Worm (Caenorhabditis elegans) whole organism, late embryonic: ENCODE results near the gene ced-8.

Source experiments
- F13H6.1 ChIP-seq: sonication (generic microtip); optimal IDR thresholded peaks from 2 replicates; lab custom pipeline; 2016; ENCODE audit warnings: missing genetic modification characterization, missing compliant biosample characterization
- ama-1 ChIP-seq: fragments of 150-350 bp; optimal IDR thresholded peaks from 2 replicates; lab custom pipeline; 2014
- ceh-14 ChIP-seq: sonication (generic microtip); optimal IDR thresholded peaks from 2 replicates; lab custom pipeline; 2016; ENCODE audit warnings: missing genotype, missing genetic modification characterization, missing compliant biosample characterization
- ceh-31 ChIP-seq: sonication (generic microtip); optimal IDR thresholded peaks from 2 replicates; lab custom pipeline; 2016; ENCODE audit warnings: missing genetic modification characterization, missing compliant biosample characterization
- ceh-9 ChIP-seq: sonication (generic microtip); optimal IDR thresholded peaks from 2 replicates; lab custom pipeline; 2016; ENCODE audit warnings: mild to moderate bottlenecking, missing genetic modification characterization, inconsistent platforms, missing compliant biosample characterization
- dmd-4 ChIP-seq: sonication (generic microtip); optimal IDR thresholded peaks from 2 replicates; lab custom pipeline; 2016; ENCODE audit warnings: borderline replicate concordance, missing genetic modification characterization, missing compliant biosample characterization
- elt-2 ChIP-seq: sonication (generic microtip); optimal IDR thresholded peaks from 2 replicates; lab custom pipeline; 2016; ENCODE audit warnings: missing genetic modification reagents, missing genetic modification characterization, missing compliant biosample characterization
- ets-4 ChIP-seq: sonication (generic microtip); optimal IDR thresholded peaks from 2 replicates; lab custom pipeline; 2016; ENCODE audit warnings: missing genetic modification characterization, missing compliant biosample characterization
- eyg-1 ChIP-seq: sonication (generic microtip); optimal IDR thresholded peaks from 2 replicates; lab custom pipeline; 2016; ENCODE audit warnings: missing genotype, missing genetic modification characterization, missing compliant biosample characterization
- nfya-1 ChIP-seq: sonication (generic microtip); optimal IDR thresholded peaks from 2 replicates; lab custom pipeline; 2017; ENCODE audit warnings: missing genetic modification characterization, mild to moderate bottlenecking, missing compliant biosample characterization, antibody characterized with exemption, moderate library complexity
- nhr-11 ChIP-seq: fragments of 150-350 bp; optimal IDR thresholded peaks from 2 replicates; lab custom pipeline; 2014; ENCODE audit warnings: missing biosample characterization, missing genetic modification characterization
- pax-1 ChIP-seq: fragments of 150-350 bp; optimal IDR thresholded peaks from 2 replicates; lab custom pipeline; 2014; ENCODE audit warnings: missing biosample characterization, missing genetic modification characterization
- pqm-1 ChIP-seq: sonication (generic microtip); optimal IDR thresholded peaks from 2 replicates; lab custom pipeline; 2016; ENCODE audit warnings: missing genetic modification characterization, missing compliant biosample characterization
- unc-42 ChIP-seq: sonication (generic microtip); optimal IDR thresholded peaks from 2 replicates; lab custom pipeline; 2016; ENCODE audit warnings: missing genotype, missing genetic modification characterization, missing compliant biosample characterization

ce11 chrX:8463889-8464444 is 47.2 kb upstream of the ced-8 start:
- TF ChIP-seq ceh-14 (tag; lab: Kevin White, UChicago), result no peak
- no peak for TF ChIP-seq nhr-11 (tag; lab: Kevin White, UChicago)
- no peak for TF ChIP-seq ets-4 (tag; lab: Kevin White, UChicago)
- no peak for TF ChIP-seq ama-1 (lab: Kevin White, UChicago)
- TF ChIP-seq eyg-1, result no peak
- no peak for TF ChIP-seq ceh-31 (tag; lab: Kevin White, UChicago)
- TF ChIP-seq pax-1 (tag; lab: Kevin White, UChicago), result no peak
- TF ChIP-seq pqm-1, result no peak
- TF ChIP-seq F13H6.1 (tag; lab: Kevin White, UChicago), result no peak
- TF ChIP-seq ceh-9, result no peak
- TF ChIP-seq nfya-1 (tag; lab: Kevin White, UChicago), result no peak
- TF ChIP-seq dmd-4 (tag; lab: Kevin White, UChicago), result no peak
- TF ChIP-seq unc-42 (tag; lab: Kevin White, UChicago), result no peak
- no peak for TF ChIP-seq elt-2 (tag; lab: Kevin White, UChicago)
